Worm (Caenorhabditis elegans) whole organism, L4 larva: Measurements from ENCODE around the gene ZK353.10.
A peak's percentile ranks its signal among the peaks of the same experiment; 100 is the strongest.

Source experiments
- D1046.2 ChIP-seq: fragments of 200-800 bp; sonication (Bioruptor generic); IDR thresholded peaks from 2 replicates; pipeline ENCODE4 v1.3.6; 2022; ENCODE audit warnings: missing genetic modification characterization, missing compliant biosample characterization
- F44E2.7 ChIP-seq: fragments of 200-800 bp; sonication (Bioruptor generic); IDR thresholded peaks from 2 replicates; pipeline ENCODE4 v2.1.2; 2022; ENCODE audit warnings: missing genetic modification characterization, missing compliant biosample characterization
- R02D3.7 ChIP-seq: fragments of 150-350 bp; sonication (generic microtip); optimal IDR thresholded peaks from 3 replicates; lab custom pipeline; 2014; ENCODE audit warnings: missing biosample characterization, missing genetic modification characterization
- T20F7.1 ChIP-seq: fragments of 200-800 bp; sonication (Bioruptor generic); optimal IDR thresholded peaks from 2 replicates; lab custom pipeline; 2018; ENCODE audit warnings: mild to moderate bottlenecking, missing genetic modification characterization, missing compliant biosample characterization
- Y48G9A.11 ChIP-seq: fragments of 200-800 bp; sonication (Bioruptor generic); IDR thresholded peaks from 2 replicates; pipeline ENCODE4 v1.3.6; 2022; ENCODE audit warnings: missing genetic modification reagents, missing genetic modification characterization, missing compliant biosample characterization
- Y5F2A.4 ChIP-seq: fragments of 200-800 bp; sonication (Bioruptor generic); optimal IDR thresholded peaks from 2 replicates; lab custom pipeline; 2018; ENCODE audit warnings: mild to moderate bottlenecking, missing genetic modification characterization, missing compliant biosample characterization
- ZK546.5 ChIP-seq, 2 experiments: sonication (generic microtip); optimal IDR thresholded peaks; 2 replicates each; lab custom pipeline; 2017; ENCODE audit warnings: missing biosample characterization in 2 of 2, missing genetic modification characterization in 2 of 2
- aha-1 ChIP-seq: fragments of 150-350 bp; peaks from one replicate; lab custom pipeline; 2014; ENCODE audit warnings: missing biosample characterization, missing genetic modification characterization
- ama-1 ChIP-seq: fragments of 150-350 bp; optimal IDR thresholded peaks from 2 replicates; lab custom pipeline; 2014; ENCODE audit warnings: inconsistent platforms, mixed read lengths
- ctbp-1 ChIP-seq: fragments of 200-800 bp; sonication (Bioruptor generic); IDR thresholded peaks from 2 replicates; pipeline ENCODE4 v1.3.6; 2022; ENCODE audit warnings: missing genetic modification reagents, missing genetic modification characterization, missing compliant biosample characterization
- daf-16 ChIP-seq, 3 experiments: sonication (generic microtip); optimal IDR thresholded peaks; 2 replicates each; lab custom pipeline; 2016 to 2017; ENCODE audit warnings: missing genetic modification characterization in 3 of 3, missing genetic modification reagents in 3 of 3, mild to moderate bottlenecking in 2 of 3, missing compliant biosample characterization in 2 of 3, missing biosample characterization in 1 of 3, moderate library complexity in 1 of 3
- daf-19 ChIP-seq: fragments of 200-800 bp; sonication (Bioruptor generic); conservative IDR thresholded peaks from 2 replicates; pipeline ENCODE4 v1.3.6; 2022; ENCODE audit warnings: missing genetic modification characterization, missing compliant biosample characterization
- dmd-9 ChIP-seq: fragments of 200-800 bp; sonication (Bioruptor generic); IDR thresholded peaks from 2 replicates; pipeline ENCODE4 v1.3.6; 2022; ENCODE audit warnings: missing genetic modification reagents, missing genetic modification characterization, missing compliant biosample characterization
- dpl-1 ChIP-seq: fragments of 150-350 bp; optimal IDR thresholded peaks from 2 replicates; lab custom pipeline; 2014; ENCODE audit warnings: missing biosample characterization, missing genetic modification reagents, missing genetic modification characterization
- duxl-1 ChIP-seq: sonication (generic microtip); optimal IDR thresholded peaks from 2 replicates; lab custom pipeline; 2016; ENCODE audit warnings: mild to moderate bottlenecking, missing genetic modification characterization, moderate library complexity, missing compliant biosample characterization; ENCODE audit not compliant: poor library complexity
- dve-1 ChIP-seq: sonication (generic microtip); optimal IDR thresholded peaks from 2 replicates; lab custom pipeline; 2017; ENCODE audit warnings: antibody characterized with exemption, mild to moderate bottlenecking, missing genetic modification characterization, missing compliant biosample characterization; ENCODE audit not compliant: insufficient read depth
- hlh-30 ChIP-seq: sonication (generic microtip); optimal IDR thresholded peaks from 2 replicates; lab custom pipeline; 2017; ENCODE audit warnings: antibody characterized with exemption, mild to moderate bottlenecking, missing genetic modification characterization, missing compliant biosample characterization; ENCODE audit not compliant: insufficient read depth
- lin-38 ChIP-seq: fragments of 200-800 bp; sonication (Bioruptor generic); IDR thresholded peaks from 2 replicates; pipeline ENCODE4 v1.3.6; 2022; ENCODE audit warnings: missing genetic modification reagents, missing genetic modification characterization, missing compliant biosample characterization
- lsy-2 ChIP-seq, 2 experiments: fragments of 150-350 bp in 1 of 2; sonication (generic microtip) in 1 of 2; optimal IDR thresholded peaks; 2 replicates each; lab custom pipeline; 2014 to 2017; ENCODE audit warnings: missing biosample characterization in 2 of 2, missing genetic modification characterization in 2 of 2
- mes-2 ChIP-seq: sonication (generic microtip); optimal IDR thresholded peaks from 2 replicates; lab custom pipeline; 2016; ENCODE audit warnings: missing genotype, mild to moderate bottlenecking, missing genetic modification characterization, missing compliant biosample characterization; ENCODE audit not compliant: poor library complexity, severe bottlenecking
- nhr-11 ChIP-seq: fragments of 150-350 bp; optimal IDR thresholded peaks from 2 replicates; lab custom pipeline; 2014; ENCODE audit warnings: missing biosample characterization, missing genetic modification characterization
- nhr-25 ChIP-seq: sonication (generic microtip); optimal IDR thresholded peaks from 2 replicates; lab custom pipeline; 2017; ENCODE audit warnings: missing genetic modification characterization, mild to moderate bottlenecking, missing compliant biosample characterization, antibody characterized with exemption, moderate library complexity, borderline replicate concordance; ENCODE audit not compliant: insufficient read depth
- nhr-28 ChIP-seq: fragments of 150-350 bp; optimal IDR thresholded peaks from 2 replicates; lab custom pipeline; 2014; ENCODE audit warnings: missing biosample characterization, missing genetic modification characterization
- nhr-42 ChIP-seq: fragments of 200-800 bp; sonication (Bioruptor generic); IDR thresholded peaks from 2 replicates; pipeline ENCODE4 v1.3.6; 2022; ENCODE audit warnings: missing genetic modification characterization, missing compliant biosample characterization
- nhr-6 ChIP-seq: fragments of 150-350 bp; optimal IDR thresholded peaks from 2 replicates; lab custom pipeline; 2014; ENCODE audit warnings: missing biosample characterization, missing genetic modification characterization
- rbr-2 ChIP-seq: sonication (generic microtip); optimal IDR thresholded peaks from 2 replicates; lab custom pipeline; 2016; ENCODE audit warnings: missing genotype, missing genetic modification characterization, missing compliant biosample characterization
- snpc-4 ChIP-seq: fragments of 150-350 bp; optimal IDR thresholded peaks from 2 replicates; lab custom pipeline; 2014; ENCODE audit warnings: missing biosample characterization, missing genetic modification characterization
- unc-62 ChIP-seq, 3 experiments: fragments of 150-350 bp in 1 of 3; sonication (generic microtip); optimal IDR thresholded peaks in 2 of 3; peaks in 1 of 3; 1 replicate in 1 of 3; 2 replicates in 2 of 3; lab custom pipeline; 2014 to 2017; ENCODE audit warnings: missing biosample characterization in 3 of 3, missing genetic modification characterization in 3 of 3, missing genetic modification reagents in 3 of 3, missing genotype in 1 of 3
- zip-11 ChIP-seq: fragments of 200-800 bp; sonication (Bioruptor generic); IDR thresholded peaks from 2 replicates; pipeline ENCODE4 v1.3.6; 2022; ENCODE audit warnings: missing genetic modification characterization, missing compliant biosample characterization

Gene ZK353.10

DNA sequence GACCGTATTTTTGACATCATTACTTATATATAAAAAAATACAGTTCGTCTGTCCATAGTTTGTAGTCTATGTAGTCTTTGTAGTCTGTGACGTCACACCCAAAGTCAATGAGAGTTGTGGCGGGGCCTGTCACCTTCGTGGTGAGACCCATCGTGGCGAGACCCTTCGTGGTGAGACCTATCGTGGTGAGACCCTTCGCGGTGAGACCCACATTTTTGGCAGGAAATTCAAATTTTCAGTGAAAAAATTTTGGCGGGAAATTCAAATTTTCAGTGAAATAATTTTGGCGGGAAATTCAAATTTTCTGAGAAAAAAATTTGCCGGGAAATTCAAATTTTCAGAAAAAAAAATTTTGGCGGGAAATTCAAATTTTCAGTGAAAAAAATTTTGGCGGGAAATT lies 47.1 kb upstream of the ZK353.10 start:
- 0 out of 2 replicates have a peak, but pooled peaks have one; percentile 28 for TF ChIP-seq nhr-42 (GFP tag; lab: Robert Waterston, UW)
- peak; percentile 10; the same call in 1 of the 2 replicates for TF ChIP-seq lin-38 (GFP tag; lab: Robert Waterston, UW)
- 0 out of 2 replicates have a peak, but pooled peaks have one; percentile 16 for TF ChIP-seq D1046.2 (GFP tag; lab: Robert Waterston, UW)
- TF ChIP-seq, all 104 proteins: peak for 3; not testable (repeated sequence) for 101

- TF ChIP-seq dmd-9: no peak
- TF ChIP-seq hlh-30: peak; percentile 17
- peak; percentile 17 for TF ChIP-seq nhr-28 (tag; lab: Kevin White, UChicago)
Measured at ce11 chrIII:8439312-8439711, 45.1 kb upstream of the ZK353.10 start, which contains the start of gene pqn-96. TSS of gene pqn-96 (minus strand) at chrIII:8439412.

DNA sequence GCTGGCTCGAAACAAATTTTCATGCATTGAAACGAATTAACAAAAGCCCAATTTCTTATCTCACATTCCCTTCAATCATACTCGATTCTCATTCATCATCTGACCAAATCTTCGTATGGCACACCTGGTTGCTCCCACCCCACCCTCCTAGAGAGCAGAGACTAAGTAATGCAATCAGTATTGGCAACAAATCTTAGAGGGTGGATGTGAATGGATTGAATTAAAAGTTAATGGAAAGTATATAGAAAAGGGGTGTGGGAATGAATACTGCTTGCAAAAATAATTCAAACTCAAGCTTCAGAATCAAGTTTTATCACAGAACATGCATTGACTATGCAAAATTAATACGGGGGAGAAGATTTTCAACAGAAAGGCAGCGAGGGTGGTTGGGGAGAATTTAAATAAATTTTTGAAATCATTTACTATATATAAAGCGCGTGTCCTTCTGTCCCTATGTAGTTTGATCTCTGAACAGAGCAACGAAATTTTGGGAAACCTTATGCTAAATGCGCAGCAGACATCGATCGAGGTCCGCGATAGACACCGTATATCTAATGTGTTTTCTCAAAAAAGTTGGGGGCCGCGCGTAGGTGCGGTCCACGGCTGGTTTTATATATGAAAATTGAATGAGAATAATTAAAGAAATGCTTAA lies 43.7 kb upstream of the ZK353.10 start:
- TF ChIP-seq duxl-1: no peak
- TF ChIP-seq aha-1 (tag; lab: Kevin White, UChicago): peak; percentile 70
- peak in 1 of 2 experiments; percentile 60 for TF ChIP-seq unc-62 (GFP tag; optimal IDR thresholded peaks at IDR 0.05 in 1 of 2; lab: Kevin White, UChicago)
- TF ChIP-seq unc-62 (tag; optimal IDR thresholded peaks at IDR 0.05; lab: Kevin White, UChicago): no peak

DNA sequence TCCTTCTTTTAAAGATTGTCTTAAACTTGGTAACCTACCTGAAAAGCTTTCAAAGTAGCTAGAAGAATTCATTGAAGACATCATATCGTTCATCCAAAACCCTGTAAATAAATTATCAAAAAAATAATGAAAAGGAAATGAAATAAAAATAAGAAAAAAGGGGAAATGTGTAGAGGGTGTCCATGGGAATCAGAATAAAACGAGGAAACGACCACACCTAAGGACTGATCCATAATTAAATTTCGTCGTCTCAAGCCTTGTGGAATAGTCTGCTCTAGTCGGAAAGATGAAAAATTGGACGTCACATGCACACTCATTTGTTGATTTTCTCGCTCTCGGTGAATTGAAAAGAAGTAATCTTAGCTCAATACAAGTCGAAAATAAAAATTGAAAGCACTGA lies 40.9 kb upstream of the ZK353.10 start, which contains the start of gene ZK1236.9:
TSS of gene ZK1236.9 (minus strand) at position 101 of the 400 bp plus-strand sequence.
- no peak for TF ChIP-seq zip-11 (GFP tag; lab: Robert Waterston, UW)
- no peak for TF ChIP-seq daf-16 (GFP tag; optimal IDR thresholded peaks at IDR 0.05; lab: Kevin White, UChicago)
- no peak for TF ChIP-seq daf-16 (tag; optimal IDR thresholded peaks at IDR 0.05; lab: Kevin White, UChicago)
- no peak for TF ChIP-seq aha-1 (tag; lab: Kevin White, UChicago)
- TF ChIP-seq nhr-11 (tag; lab: Kevin White, UChicago): no peak
- TF ChIP-seq snpc-4 (tag; lab: Kevin White, UChicago): no peak
- no peak for TF ChIP-seq ctbp-1 (GFP tag; lab: Robert Waterston, UW)
- no peak for TF ChIP-seq dve-1 (tag; lab: Kevin White, UChicago)
- no peak for TF ChIP-seq nhr-25
- TF ChIP-seq ama-1 (lab: Kevin White, UChicago): no peak
- TF ChIP-seq rbr-2 (tag; lab: Kevin White, UChicago): no peak
- no peak for TF ChIP-seq Y5F2A.4 (GFP tag; lab: Kevin White, UChicago)
- TF ChIP-seq F44E2.7: no peak
- no peak for TF ChIP-seq daf-19 (GFP tag; lab: Robert Waterston, UW)

- TF ChIP-seq T20F7.1 (GFP tag; lab: Kevin White, UChicago) (peak; percentile 94), R02D3.7 (tag; lab: Kevin White, UChicago) (peak; percentile 71), nhr-6 (peak; percentile 50), aha-1 (tag; lab: Kevin White, UChicago) (peak; percentile 46), Y5F2A.4 (GFP tag; lab: Kevin White, UChicago) (no peak), Y48G9A.11 (GFP tag; lab: Robert Waterston, UW) (peak; percentile 94), mes-2 (peak; percentile 62), ZK546.5 (tag; optimal IDR thresholded peaks at IDR 0.05; lab: Kevin White, UChicago) (no peak), lsy-2 (tag; optimal IDR thresholded peaks at IDR 0.05; lab: Kevin White, UChicago) (peak in 1 of 2 experiments; percentile 64), dpl-1 (GFP tag; lab: Kevin White, UChicago) (peak; percentile 30)
Measured at ce11 chrIII:8432143-8432542, 37.9 kb upstream of the ZK353.10 start, which contains the start of gene ZK1236.5. TSS of gene ZK1236.5 (minus strand) at chrIII:8432214.
